Comparison of ENCODE assay signal across 6 fruit fly cellular contexts in the genomic region with DNA sequence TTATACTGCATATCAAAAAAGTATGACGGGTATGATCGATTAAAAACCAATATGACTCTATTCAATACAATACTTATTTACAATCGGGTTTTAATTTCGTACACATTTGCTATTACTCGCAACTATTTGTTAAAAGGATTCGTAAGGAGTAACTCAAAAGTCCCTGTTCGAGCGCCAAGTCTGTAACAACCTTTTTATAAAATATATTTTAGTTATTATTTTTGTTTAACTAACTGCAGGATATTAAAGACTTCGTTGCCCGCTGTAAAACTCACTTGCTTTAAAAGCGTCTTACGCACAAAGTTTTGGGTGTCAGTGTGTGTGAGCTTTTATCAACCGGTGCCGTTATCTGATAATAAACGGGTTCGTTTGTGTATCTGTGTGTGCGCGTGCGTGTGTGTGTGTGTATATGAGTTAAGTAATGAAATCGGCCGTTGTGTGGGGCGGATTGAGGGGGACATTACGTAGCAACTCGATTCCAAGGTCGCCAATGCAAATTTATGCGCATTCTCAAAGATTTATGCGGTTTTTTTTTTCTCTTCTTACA.
TF ChIP-seq lines count a peak whose summit lies in the region.

No protein-coding gene starts in this region.

- no peak for TF ChIP-seq CTCF in whole organism, embryonic (GFP tag; optimal IDR thresholded peaks at IDR 0.05; lab: Kevin White, UChicago)

TF ChIP-seq in whole organism, 6 proteins besides CTCF, POLR2A, EP300 and RAD21:
- TF ChIP-seq pan (optimal IDR thresholded peaks at IDR 0.05; lab: Kevin White, UChicago): peak; percentile 84
- TF ChIP-seq usp (GFP tag; optimal IDR thresholded peaks at IDR 0.05; lab: Kevin White, UChicago): no peak
- TF ChIP-seq EcR (GFP tag; optimal IDR thresholded peaks at IDR 0.05; lab: Kevin White, UChicago): no peak
- TF ChIP-seq psq (optimal IDR thresholded peaks at IDR 0.05; lab: Kevin White, UChicago): no peak
- TF ChIP-seq Dll (optimal IDR thresholded peaks at IDR 0.05; lab: Kevin White, UChicago): no peak

TF ChIP-seq in whole organism, adult, 20 proteins besides CTCF, POLR2A, EP300 and RAD21:
- TF ChIP-seq CG7101 (tag; optimal IDR thresholded peaks at IDR 0.05; lab: Kevin White, UChicago): peak; percentile 30
- TF ChIP-seq CG1620 (GFP tag; optimal IDR thresholded peaks at IDR 0.05; lab: Kevin White, UChicago): no peak
- TF ChIP-seq CG14711 (tag; optimal IDR thresholded peaks at IDR 0.05; lab: Kevin White, UChicago): peak; percentile 31
- TF ChIP-seq ovo (GFP tag; optimal IDR thresholded peaks at IDR 0.05; lab: Kevin White, UChicago): peak; percentile 89

TF ChIP-seq in whole organism, embryonic, 481 proteins besides CTCF, POLR2A, EP300 and RAD21 (continues in another document):
- peak; percentile 92 for TF ChIP-seq CG11504 (tag; optimal IDR thresholded peaks at IDR 0.05; lab: Kevin White, UChicago)
- TF ChIP-seq CG11456 (GFP tag; IDR thresholded peaks at IDR 0.05; lab: Robert Waterston, UW): peak; percentile 91
- peak; percentile 80 for TF ChIP-seq CG4820 (GFP tag; optimal IDR thresholded peaks at IDR 0.05; lab: Kevin White, UChicago)
- peak; percentile 70 for TF ChIP-seq CG15601 (tag; optimal IDR thresholded peaks at IDR 0.05; lab: Kevin White, UChicago)
- peak; percentile 67 for TF ChIP-seq nau (GFP tag; optimal IDR thresholded peaks at IDR 0.05; lab: Kevin White, UChicago)
- TF ChIP-seq Spps (tag; optimal IDR thresholded peaks at IDR 0.05; lab: Kevin White, UChicago): peak; percentile 75
- peak; percentile 61 for TF ChIP-seq CG33213 (GFP tag; optimal IDR thresholded peaks at IDR 0.05; lab: Kevin White, UChicago)
- peak; percentile 87 for TF ChIP-seq mam (GFP tag; optimal IDR thresholded peaks at IDR 0.05; lab: Kevin White, UChicago)
- peak; percentile 60 for TF ChIP-seq CG9609 (GFP tag; optimal IDR thresholded peaks at IDR 0.05; lab: Kevin White, UChicago)
- TF ChIP-seq CG15696 (tag; optimal IDR thresholded peaks at IDR 0.05; lab: Kevin White, UChicago): peak; percentile 65
- no peak for TF ChIP-seq nerfin-2 (GFP tag; IDR thresholded peaks at IDR 0.05; lab: Robert Waterston, UW; ENCODE audit: partially characterized antibody)
- TF ChIP-seq CG10321 (GFP tag; IDR thresholded peaks at IDR 0.05; lab: Robert Waterston, UW): peak; percentile 66
- TF ChIP-seq YL-1 (GFP tag; optimal IDR thresholded peaks at IDR 0.05; lab: Kevin White, UChicago): peak; percentile 9
- peak; percentile 85 for TF ChIP-seq org-1 (GFP tag; optimal IDR thresholded peaks at IDR 0.05; lab: Kevin White, UChicago)
- TF ChIP-seq CG17328 (GFP tag; IDR thresholded peaks at IDR 0.05; lab: Robert Waterston, UW): peak; percentile 76
- peak; percentile 88 for TF ChIP-seq CG11093 (GFP tag; IDR thresholded peaks at IDR 0.05; lab: Robert Waterston, UW)
- peak; percentile 68 for TF ChIP-seq E2f2 (GFP tag; IDR thresholded peaks at IDR 0.05; lab: Robert Waterston, UW)
- peak; percentile 66 for TF ChIP-seq sqz (GFP tag; optimal IDR thresholded peaks at IDR 0.05; lab: Kevin White, UChicago)

TF ChIP-seq in whole organism, prepupa, 60 proteins besides CTCF, POLR2A, EP300 and RAD21 (continues in another document):
- TF ChIP-seq Ets21C (GFP tag; optimal IDR thresholded peaks at IDR 0.05; lab: Kevin White, UChicago) (peak; percentile 68), fd85E (GFP tag; optimal IDR thresholded peaks at IDR 0.05; lab: Kevin White, UChicago) (no peak), CG6808 (GFP tag; optimal IDR thresholded peaks at IDR 0.05; lab: Kevin White, UChicago) (peak; percentile 64), lz (GFP tag; optimal IDR thresholded peaks at IDR 0.05; lab: Kevin White, UChicago) (peak; percentile 86), fd59A (GFP tag; optimal IDR thresholded peaks at IDR 0.05; lab: Kevin White, UChicago) (peak; percentile 81), Smox (GFP tag; optimal IDR thresholded peaks at IDR 0.05; lab: Kevin White, UChicago) (peak; percentile 76), CG6276 (GFP tag; optimal IDR thresholded peaks at IDR 0.05; lab: Kevin White, UChicago) (peak; percentile 52), Met (GFP tag; optimal IDR thresholded peaks at IDR 0.05; lab: Kevin White, UChicago) (peak; percentile 82), CG4318 (GFP tag; optimal IDR thresholded peaks at IDR 0.05; lab: Kevin White, UChicago) (peak; percentile 81), CG7368 (GFP tag; optimal IDR thresholded peaks at IDR 0.05; lab: Kevin White, UChicago) (peak; percentile 26), Hr38 (GFP tag; optimal IDR thresholded peaks at IDR 0.05; lab: Kevin White, UChicago) (no peak), eg (GFP tag; IDR thresholded peaks at IDR 0.05; lab: Robert Waterston, UW) (peak; percentile 69; the same call in 2 of the 3 replicates), CG31627 (GFP tag; optimal IDR thresholded peaks at IDR 0.05; lab: Kevin White, UChicago) (peak; percentile 75), Lpt (GFP tag; optimal IDR thresholded peaks at IDR 0.05; lab: Kevin White, UChicago) (peak; percentile 67), Eip93F (GFP tag; optimal IDR thresholded peaks at IDR 0.05; lab: Kevin White, UChicago) (peak; percentile 39), OdsH (GFP tag; optimal IDR thresholded peaks at IDR 0.05; lab: Kevin White, UChicago) (peak; percentile 83), Blimp-1 (GFP tag; optimal IDR thresholded peaks at IDR 0.05; lab: Kevin White, UChicago) (peak; percentile 63), svp (GFP tag; lab: Kevin White, UChicago) (peak; percentile 89), dsx (GFP tag; optimal IDR thresholded peaks at IDR 0.05; lab: Kevin White, UChicago; ENCODE audit: poor library complexity, severe bottlenecking) (peak; percentile 42)

TF ChIP-seq in whole organism, pupa, 21 proteins besides CTCF, POLR2A, EP300 and RAD21:
- TF ChIP-seq CG17806 (tag; optimal IDR thresholded peaks at IDR 0.05; lab: Kevin White, UChicago) (peak; percentile 82), gl (tag; optimal IDR thresholded peaks at IDR 0.05; lab: Kevin White, UChicago) (peak; percentile 26), D1 (tag; optimal IDR thresholded peaks at IDR 0.05; lab: Kevin White, UChicago) (no peak), CG9948 (tag; optimal IDR thresholded peaks at IDR 0.05; lab: Kevin White, UChicago) (peak; percentile 84), CG14655 (GFP tag; optimal IDR thresholded peaks at IDR 0.05; lab: Kevin White, UChicago) (peak; percentile 81), CG15710 (tag; optimal IDR thresholded peaks at IDR 0.05; lab: Kevin White, UChicago) (peak; percentile 91), CG8159 (tag; optimal IDR thresholded peaks at IDR 0.05; lab: Kevin White, UChicago) (peak; percentile 90), Pif1A (GFP tag; optimal IDR thresholded peaks at IDR 0.05; lab: Kevin White, UChicago) (peak; percentile 76), EcR (GFP tag; optimal IDR thresholded peaks at IDR 0.05; lab: Kevin White, UChicago) (peak; percentile 44), rn (GFP tag; IDR thresholded peaks at IDR 0.05; lab: Robert Waterston, UW) (no peak), CG8301 (tag; optimal IDR thresholded peaks at IDR 0.05; lab: Kevin White, UChicago) (peak; percentile 70), Ets98B (GFP tag; IDR thresholded peaks at IDR 0.05; lab: Robert Waterston, UW) (peak; percentile 9; the same call in 1 of the 2 replicates), Snoo (tag; optimal IDR thresholded peaks at IDR 0.05; lab: Kevin White, UChicago) (peak; percentile 78), CG4496 (GFP tag; IDR thresholded peaks at IDR 0.05; lab: Robert Waterston, UW) (peak; percentile 68), CG32121 (GFP tag; IDR thresholded peaks at IDR 0.05; lab: Robert Waterston, UW) (no peak), fd96Ca (GFP tag; IDR thresholded peaks at IDR 0.05; lab: Robert Waterston, UW) (peak; percentile 74), CG34367 (tag; optimal IDR thresholded peaks at IDR 0.05; lab: Kevin White, UChicago) (peak; percentile 79), CG12605 (GFP tag; IDR thresholded peaks at IDR 0.05; lab: Robert Waterston, UW) (no peak), Pif1B (GFP tag; optimal IDR thresholded peaks at IDR 0.05; lab: Kevin White, UChicago) (peak; percentile 72), CG10348 (GFP tag; IDR thresholded peaks at IDR 0.05; lab: Robert Waterston, UW) (no peak), CG13204 (GFP tag; optimal IDR thresholded peaks at IDR 0.05; lab: Kevin White, UChicago) (no peak)
TF ChIP-seq in whole organism, pupa: peak in this region for 15.

TF ChIP-seq in whole organism, wandering third instar larva, 38 proteins besides CTCF, POLR2A, EP300 and RAD21 (continues in another document):
- TF ChIP-seq Dif (GFP tag; optimal IDR thresholded peaks at IDR 0.05; lab: Kevin White, UChicago; ENCODE audit: partially characterized antibody): no peak
- no peak for TF ChIP-seq Hr78 (GFP tag; optimal IDR thresholded peaks at IDR 0.05; lab: Kevin White, UChicago)
- TF ChIP-seq jim (GFP tag; optimal IDR thresholded peaks at IDR 0.05; lab: Kevin White, UChicago): no peak
- no peak for TF ChIP-seq Myc (optimal IDR thresholded peaks at IDR 0.05; lab: Kevin White, UChicago)
- TF ChIP-seq usp (GFP tag; optimal IDR thresholded peaks at IDR 0.05; lab: Kevin White, UChicago): no peak
- TF ChIP-seq N (GFP tag; optimal IDR thresholded peaks at IDR 0.05; lab: Kevin White, UChicago): no peak
- no peak for TF ChIP-seq Vsx2 (GFP tag; optimal IDR thresholded peaks at IDR 0.05; lab: Kevin White, UChicago; ENCODE audit: partially characterized antibody)
- TF ChIP-seq fru (GFP tag; optimal IDR thresholded peaks at IDR 0.05; lab: Kevin White, UChicago): peak; percentile 86
- peak; percentile 64 for TF ChIP-seq sage (GFP tag; optimal IDR thresholded peaks at IDR 0.05; lab: Kevin White, UChicago)
- peak; percentile 84 for TF ChIP-seq OdsH (GFP tag; optimal IDR thresholded peaks at IDR 0.05; lab: Kevin White, UChicago)
- no peak for TF ChIP-seq tai (GFP tag; optimal IDR thresholded peaks at IDR 0.05; lab: Kevin White, UChicago)
- TF ChIP-seq Abd-B (GFP tag; optimal IDR thresholded peaks at IDR 0.05; lab: Kevin White, UChicago): no peak
- TF ChIP-seq CG32264 (GFP tag; optimal IDR thresholded peaks at IDR 0.05; lab: Kevin White, UChicago): no peak
- peak; percentile 77 for TF ChIP-seq rgr (GFP tag; optimal IDR thresholded peaks at IDR 0.05; lab: Kevin White, UChicago)
- TF ChIP-seq Hr83 (GFP tag; optimal IDR thresholded peaks at IDR 0.05; lab: Kevin White, UChicago; ENCODE audit: poor library complexity, severe bottlenecking): no peak
- TF ChIP-seq brk (GFP tag; optimal IDR thresholded peaks at IDR 0.05; lab: Kevin White, UChicago): peak; percentile 67
- TF ChIP-seq Mio (GFP tag; optimal IDR thresholded peaks at IDR 0.05; lab: Kevin White, UChicago): no peak
- peak; percentile 75 for TF ChIP-seq ey (GFP tag; optimal IDR thresholded peaks at IDR 0.05; lab: Kevin White, UChicago)
- TF ChIP-seq CG9705 (GFP tag; optimal IDR thresholded peaks at IDR 0.05; lab: Kevin White, UChicago): peak; percentile 64
- TF ChIP-seq Jra (GFP tag; optimal IDR thresholded peaks at IDR 0.05; lab: Kevin White, UChicago): no peak
- peak; percentile 87 for TF ChIP-seq Sp1 (GFP tag; optimal IDR thresholded peaks at IDR 0.05; lab: Kevin White, UChicago)
- TF ChIP-seq br (GFP tag; optimal IDR thresholded peaks at IDR 0.05; lab: Kevin White, UChicago): peak; percentile 63
- TF ChIP-seq dl (GFP tag; optimal IDR thresholded peaks at IDR 0.05; lab: Kevin White, UChicago; ENCODE audit: insufficient read depth in 1 of 2, partially characterized antibody in 2 of 2): no peak
- no peak for TF ChIP-seq lola (GFP tag; optimal IDR thresholded peaks at IDR 0.05; lab: Kevin White, UChicago)
